Fruit fly (Drosophila melanogaster): ENCODE data around the gene hiro.

- TF ChIP-seq CG12605 (GFP tag; IDR thresholded peaks at IDR 0.05) = no peak
- TF ChIP-seq D1 (tag; optimal IDR thresholded peaks at IDR 0.05) = no peak
- TF ChIP-seq Pif1B (GFP tag; optimal IDR thresholded peaks at IDR 0.05) = no peak
- TF ChIP-seq CG10348 (GFP tag; IDR thresholded peaks at IDR 0.05) = no peak
- no peak for TF ChIP-seq CG8301 (tag; optimal IDR thresholded peaks at IDR 0.05)
These were observed 48.2 kb downstream of the hiro start for dm6 chr3L:639460-640103.

All from whole organism, pupa.